Worm (Caenorhabditis elegans): ENCODE measurements around the gene C41C4.9.

The C41C4.9 gene

ce11 chrII:8143278-8143931, 36.0 kb downstream of the C41C4.9 start, which contains the start of the genes ints-11 and rpl-10 (continued):
- no peak for TF ChIP-seq nhr-23 (tag; optimal IDR thresholded peaks at IDR 0.05)
- peak; percentile 85 for TF ChIP-seq C34F6.9 (tag; optimal IDR thresholded peaks at IDR 0.05)
- no peak for TF ChIP-seq ztf-4 (tag; optimal IDR thresholded peaks at IDR 0.05)
- TF ChIP-seq R02D3.7 (tag; optimal IDR thresholded peaks at IDR 0.05), result no peak

- TF ChIP-seq ama-1 (optimal IDR thresholded peaks at IDR 0.05), result no peak
- TF ChIP-seq nhr-77 (tag; optimal IDR thresholded peaks at IDR 0.05), result no peak
- no peak for TF ChIP-seq C34F6.9 (tag; optimal IDR thresholded peaks at IDR 0.05)
- TF ChIP-seq nhr-25 (tag; optimal IDR thresholded peaks at IDR 0.05), result no peak
- no peak for TF ChIP-seq fos-1 (tag; optimal IDR thresholded peaks at IDR 0.05)
- no peak for TF ChIP-seq lin-11 (tag; optimal IDR thresholded peaks at IDR 0.05)
- no peak for TF ChIP-seq Y55F3AM.14 (GFP tag; optimal IDR thresholded peaks at IDR 0.05)
- no peak for TF ChIP-seq ztf-11 (tag; optimal IDR thresholded peaks at IDR 0.05)
- TF ChIP-seq nhr-12 (tag; optimal IDR thresholded peaks at IDR 0.05), result no peak
- no peak for TF ChIP-seq sma-3 (GFP tag; optimal IDR thresholded peaks at IDR 0.05)
- no peak for TF ChIP-seq skn-1 (tag; optimal IDR thresholded peaks at IDR 0.05)
- TF ChIP-seq blmp-1 (tag; optimal IDR thresholded peaks at IDR 0.05; ENCODE audit: insufficient read depth), result no peak
- TF ChIP-seq mab-5 (tag; optimal IDR thresholded peaks at IDR 0.05), result no peak
- TF ChIP-seq aly-2 (tag; optimal IDR thresholded peaks at IDR 0.05), result no peak
- TF ChIP-seq ztf-1 (GFP tag; conservative IDR thresholded peaks at IDR 0.05), result no peak
Measured at ce11 chrII:8144543-8144942, 37.1 kb downstream of the C41C4.9 start, which contains the start of gene F10B5.2. Gene F10B5.2, plus strand, starts transcription at chrII:8144762.

DNA sequence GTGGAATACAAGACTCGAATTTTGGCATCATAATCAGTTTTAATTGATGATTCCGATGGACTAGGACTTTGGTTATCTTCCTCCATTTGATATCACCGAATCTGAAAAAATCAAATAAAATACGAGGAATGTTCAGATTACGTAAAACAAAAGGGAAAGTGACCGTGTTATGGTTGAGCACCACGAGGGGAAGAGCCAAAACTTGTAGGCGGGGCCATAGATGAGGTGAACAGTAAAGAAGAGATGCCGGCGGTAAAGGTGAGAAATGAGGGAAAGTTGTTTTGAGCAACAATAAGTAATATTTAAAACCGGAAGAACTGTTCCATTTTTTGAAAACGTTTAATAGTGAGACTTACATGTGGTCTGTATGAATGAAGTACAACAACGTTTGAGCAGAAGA, 42.5 kb downstream of the C41C4.9 start, which contains the start of gene F10B5.3:
Gene F10B5.3, minus strand, starts transcription at position 101 of the 400 bp plus-strand sequence.
- TF ChIP-seq mbf-1 (tag; optimal IDR thresholded peaks at IDR 0.05) (no peak), nhr-12 (tag; optimal IDR thresholded peaks at IDR 0.05) (no peak), unc-55 (GFP tag; optimal IDR thresholded peaks at IDR 0.05) (no peak), nhr-23 (tag; optimal IDR thresholded peaks at IDR 0.05) (no peak), nhr-6 (tag; optimal IDR thresholded peaks at IDR 0.05) (no peak), lin-13 (GFP tag; optimal IDR thresholded peaks at IDR 0.05) (no peak), ceh-16 (tag; optimal IDR thresholded peaks at IDR 0.05) (no peak), ztf-4 (tag; optimal IDR thresholded peaks at IDR 0.05) (no peak), lin-39 (tag; optimal IDR thresholded peaks at IDR 0.05) (no peak), snpc-4 (tag; optimal IDR thresholded peaks at IDR 0.05) (no peak), lin-11 (tag; optimal IDR thresholded peaks at IDR 0.05) (no peak), unc-62 (GFP tag; optimal IDR thresholded peaks at IDR 0.05) (no peak), nhr-25 (tag; optimal IDR thresholded peaks at IDR 0.05) (no peak), R02D3.7 (tag; optimal IDR thresholded peaks at IDR 0.05) (no peak), peb-1 (tag; optimal IDR thresholded peaks at IDR 0.05) (no peak), nhr-129 (tag; optimal IDR thresholded peaks at IDR 0.05) (no peak), sem-4 (tag; optimal IDR thresholded peaks at IDR 0.05) (no peak)

ce11 chrII:8152711-8153325, 45.4 kb downstream of the C41C4.9 start:
- no peak for TF ChIP-seq ztf-1 (GFP tag; conservative IDR thresholded peaks at IDR 0.05)

DNA sequence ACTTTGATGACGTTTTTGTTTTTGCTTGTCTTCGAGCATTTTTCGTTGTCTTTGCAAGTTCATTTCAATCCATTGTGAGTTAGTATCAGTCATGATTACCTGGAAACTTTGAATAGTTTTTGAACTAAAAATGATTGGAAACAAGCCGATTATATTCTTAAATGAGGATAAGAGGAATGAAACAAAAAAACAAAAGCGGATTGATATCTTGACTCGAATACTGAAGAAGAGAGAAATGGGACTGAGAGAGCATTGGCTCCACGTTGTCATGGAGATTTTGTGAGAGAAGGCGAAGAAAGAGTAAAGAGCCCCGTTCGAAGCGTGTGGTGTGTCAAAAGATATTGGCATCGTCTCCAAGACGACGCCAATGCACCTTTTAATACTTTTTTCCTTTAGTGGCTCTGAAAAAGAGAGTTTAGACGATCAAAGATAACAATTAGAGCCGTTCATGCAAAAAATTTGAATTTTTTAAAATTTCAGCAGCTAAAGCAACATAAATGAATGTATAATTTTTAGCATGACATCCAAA, 49.5 kb downstream of the C41C4.9 start, which contains the start of the genes tub-1 and tmem-138:
Gene tub-1, minus strand, starts transcription at position 101 of the 529 bp plus-strand sequence.
Gene tmem-138, plus strand, starts transcription at position 479 of the 529 bp plus-strand sequence.
- TF ChIP-seq blmp-1 (tag; optimal IDR thresholded peaks at IDR 0.05; ENCODE audit: insufficient read depth) (no peak), ceh-82 (tag; optimal IDR thresholded peaks at IDR 0.05) (no peak), sem-4 (tag; optimal IDR thresholded peaks at IDR 0.05) (no peak), nhr-21 (tag; optimal IDR thresholded peaks at IDR 0.05) (no peak), aly-2 (tag; optimal IDR thresholded peaks at IDR 0.05) (no peak)

DNA sequence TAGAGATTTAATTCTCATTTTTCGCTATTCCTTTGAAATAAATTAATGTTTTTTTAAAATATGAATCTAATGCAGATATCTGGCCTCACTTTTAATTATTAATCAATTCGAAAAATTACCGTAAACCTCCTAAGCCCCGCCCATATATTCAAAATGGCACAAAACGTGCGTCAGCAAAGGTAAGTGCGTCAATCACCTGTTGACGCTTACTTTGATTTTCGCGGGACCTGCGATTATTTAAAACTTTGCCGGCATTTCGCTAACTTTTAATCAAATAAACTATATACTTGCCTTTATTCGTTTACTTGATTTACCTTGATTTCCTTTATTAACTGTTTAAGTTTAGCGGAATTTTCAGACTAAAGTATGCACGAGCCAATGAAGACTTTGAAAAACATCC, 50.5 kb downstream of the C41C4.9 start, which contains the start of gene pch-2:
Gene pch-2, plus strand, starts transcription at position 359 of the 400 bp plus-strand sequence.
- TF ChIP-seq gmeb-1 (tag; optimal IDR thresholded peaks at IDR 0.05), result peak; percentile 83
- peak; percentile 14 for TF ChIP-seq nhr-21 (tag; optimal IDR thresholded peaks at IDR 0.05)
- TF ChIP-seq nhr-129 (tag; optimal IDR thresholded peaks at IDR 0.05), result peak; percentile 44
- TF ChIP-seq crh-2 (tag; optimal IDR thresholded peaks at IDR 0.05), result peak; percentile 41
- no peak for TF ChIP-seq blmp-1 (tag; optimal IDR thresholded peaks at IDR 0.05; ENCODE audit: insufficient read depth)
- peak; percentile 53 for TF ChIP-seq sma-9 (GFP tag; optimal IDR thresholded peaks at IDR 0.05)
- TF ChIP-seq sma-9 (tag; optimal IDR thresholded peaks at IDR 0.05), result no peak
- peak; percentile 9 for TF ChIP-seq fos-1 (tag; optimal IDR thresholded peaks at IDR 0.05)
- no peak for TF ChIP-seq ztf-1 (GFP tag; conservative IDR thresholded peaks at IDR 0.05)
- TF ChIP-seq Y55F3AM.14 (GFP tag; optimal IDR thresholded peaks at IDR 0.05), result no peak
- TF ChIP-seq ztf-4 (tag; optimal IDR thresholded peaks at IDR 0.05), result no peak
- TF ChIP-seq lsy-2 (tag; optimal IDR thresholded peaks at IDR 0.05), result peak; percentile 19 to 90
- TF ChIP-seq C34F6.9 (tag; optimal IDR thresholded peaks at IDR 0.05), result peak; percentile 47
- no peak for TF ChIP-seq sem-4 (tag; optimal IDR thresholded peaks at IDR 0.05)
- TF ChIP-seq lin-11 (tag; optimal IDR thresholded peaks at IDR 0.05), result peak; percentile 8

All from whole organism, L2 larva.